Fruit fly (Drosophila melanogaster): ENCODE results near the gene CG13887.
A peak's percentile ranks its signal among the peaks of the same experiment; 100 is the strongest.

Gene CG13887

DNA sequence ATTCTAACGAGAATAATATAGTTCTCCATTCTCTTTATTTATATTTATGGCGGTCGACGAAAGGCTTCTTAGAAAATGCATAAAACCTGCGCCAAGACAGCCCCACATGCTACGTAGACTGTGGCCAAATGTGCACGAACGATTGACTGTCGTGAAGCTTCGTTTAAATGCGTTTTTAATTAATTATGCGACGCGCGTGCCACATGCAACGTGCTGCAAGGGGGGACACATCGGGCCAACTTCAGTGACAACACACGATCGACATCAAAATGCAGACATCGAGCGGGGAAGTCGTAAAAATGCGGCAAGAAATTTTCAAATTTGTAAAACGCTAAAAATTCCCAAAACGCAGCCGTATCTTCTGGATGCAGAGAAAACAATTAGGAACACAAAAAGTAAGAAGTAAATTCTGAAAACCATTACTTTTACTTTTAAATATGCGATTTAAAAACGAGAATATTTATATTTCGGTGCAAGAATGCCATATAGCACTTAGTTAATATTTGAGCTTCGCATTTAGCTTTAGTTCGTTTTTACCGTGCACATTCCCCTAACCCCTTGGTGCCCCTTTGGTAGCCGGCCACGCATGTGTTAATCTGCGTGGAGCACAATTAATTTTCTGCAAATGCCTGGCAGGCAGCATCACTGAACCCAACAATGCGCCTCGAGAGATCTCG is 37.7 kb upstream of the CG13887 start (continued):
- TF ChIP-seq rib (GFP tag; IDR thresholded peaks at IDR 0.05) (no peak), CG11695 (GFP tag; IDR thresholded peaks at IDR 0.05) (no peak), D (optimal IDR thresholded peaks at IDR 0.05) (no peak), D (GFP tag; optimal IDR thresholded peaks at IDR 0.05) (peak; percentile 65), Usf (GFP tag; optimal IDR thresholded peaks at IDR 0.05) (no peak), Antp (GFP tag; optimal IDR thresholded peaks at IDR 0.05) (peak; percentile 5), trem (tag; optimal IDR thresholded peaks at IDR 0.05) (peak; percentile 10), zfh2 (GFP tag; optimal IDR thresholded peaks at IDR 0.05) (no peak), CG6683 (GFP tag; optimal IDR thresholded peaks at IDR 0.05) (no peak), otp (GFP tag; IDR thresholded peaks at IDR 0.05) (peak; percentile 72; the same call in 1 of the 3 replicates), CG2202 (tag; optimal IDR thresholded peaks at IDR 0.05) (no peak), CG13287 (GFP tag; IDR thresholded peaks at IDR 0.05; ENCODE audit: partially characterized antibody) (no peak), CG10979 (tag; optimal IDR thresholded peaks at IDR 0.05) (peak; percentile 65)

DNA sequence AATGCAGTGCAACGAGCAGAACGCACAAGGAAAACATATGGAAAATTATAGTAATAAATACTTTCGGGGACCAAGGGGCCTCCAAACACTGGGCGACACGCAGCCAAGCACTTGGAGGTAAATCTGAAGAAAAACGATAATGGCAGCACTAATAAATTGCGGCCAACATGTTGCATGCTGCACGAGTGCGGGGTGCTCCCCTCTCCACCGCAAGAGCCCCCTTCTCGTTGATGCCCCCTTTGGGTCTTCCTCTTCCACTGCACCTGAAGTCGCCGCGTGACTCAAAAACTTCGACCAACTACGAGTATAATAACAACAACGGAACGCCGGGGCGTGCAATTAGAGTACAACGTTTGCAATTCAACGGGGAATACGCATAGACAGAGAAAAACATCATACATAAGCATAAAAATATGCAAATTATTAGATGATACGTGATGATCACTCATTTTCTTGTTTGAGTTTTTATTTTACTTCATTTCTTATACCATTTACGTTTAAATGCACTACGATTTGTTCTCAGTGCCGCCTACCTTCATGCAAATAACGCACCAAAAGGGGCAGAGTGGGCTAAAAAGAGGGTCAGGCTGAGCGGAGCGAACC is 35.7 kb upstream of the CG13887 start:
- TF ChIP-seq stc (GFP tag; IDR thresholded peaks at IDR 0.05) (no peak), zfh2 (GFP tag; optimal IDR thresholded peaks at IDR 0.05) (no peak), sqz (GFP tag; optimal IDR thresholded peaks at IDR 0.05) (no peak), odd (GFP tag; optimal IDR thresholded peaks at IDR 0.05) (no peak), bowl (GFP tag; IDR thresholded peaks at IDR 0.05) (no peak), ranshi (GFP tag; IDR thresholded peaks at IDR 0.05) (no peak), CG10431 (GFP tag; optimal IDR thresholded peaks at IDR 0.05) (no peak), pb (GFP tag; optimal IDR thresholded peaks at IDR 0.05) (no peak), CG12659 (GFP tag; optimal IDR thresholded peaks at IDR 0.05) (no peak), Elba2 (GFP tag; optimal IDR thresholded peaks at IDR 0.05) (no peak), Rfx (GFP tag; IDR thresholded peaks at IDR 0.05) (no peak), gsb (GFP tag; IDR thresholded peaks at IDR 0.05) (no peak), Gug (GFP tag; IDR thresholded peaks at IDR 0.05) (no peak), gce (GFP tag; IDR thresholded peaks at IDR 0.05) (no peak), CG12391 (tag; optimal IDR thresholded peaks at IDR 0.05) (no peak), eyg (GFP tag; optimal IDR thresholded peaks at IDR 0.05) (no peak), Hr39 (optimal IDR thresholded peaks at IDR 0.05) (no peak), Dp (GFP tag; optimal IDR thresholded peaks at IDR 0.05) (no peak), jumu (GFP tag; optimal IDR thresholded peaks at IDR 0.05) (no peak), CG7372 (GFP tag; IDR thresholded peaks at IDR 0.05) (no peak), CG6254 (GFP tag; optimal IDR thresholded peaks at IDR 0.05) (peak; percentile 19), Lpt (GFP tag; optimal IDR thresholded peaks at IDR 0.05) (no peak), Opbp (GFP tag; IDR thresholded peaks at IDR 0.05; ENCODE audit: partially characterized antibody) (no peak), CG12769 (tag; optimal IDR thresholded peaks at IDR 0.05) (peak; percentile 2), CG16779 (GFP tag; IDR thresholded peaks at IDR 0.05) (no peak), CG14965 (GFP tag; optimal IDR thresholded peaks at IDR 0.05; ENCODE audit: borderline replicate concordance) (no peak), CG15514 (GFP tag; optimal IDR thresholded peaks at IDR 0.05) (no peak), nmo (GFP tag; optimal IDR thresholded peaks at IDR 0.05) (peak; percentile 37), tup (GFP tag; optimal IDR thresholded peaks at IDR 0.05) (no peak), nerfin-2 (GFP tag; IDR thresholded peaks at IDR 0.05; ENCODE audit: partially characterized antibody) (no peak), danr (GFP tag; IDR thresholded peaks at IDR 0.05) (no peak), pfk (GFP tag; optimal IDR thresholded peaks at IDR 0.05) (no peak), MESR4 (GFP tag; optimal IDR thresholded peaks at IDR 0.05) (no peak), Dref (GFP tag; IDR thresholded peaks at IDR 0.05) (no peak), CG1024 (GFP tag; IDR thresholded peaks at IDR 0.05) (no peak), Doc3 (GFP tag; IDR thresholded peaks at IDR 0.05; ENCODE audit: partially characterized antibody) (no peak), vfl (GFP tag; optimal IDR thresholded peaks at IDR 0.05) (no peak)
